Worm (Caenorhabditis elegans): ENCODE data around the gene srv-1.

- TF ChIP-seq rpc-1 (optimal IDR thresholded peaks at IDR 0.05) = no peak
- TF ChIP-seq rpc-1 (tag; optimal IDR thresholded peaks at IDR 0.05) = no peak
- TF ChIP-seq ccch-3 (GFP tag; optimal IDR thresholded peaks at IDR 0.05) = no peak
- no peak for TF ChIP-seq T26A5.8 (tag; optimal IDR thresholded peaks at IDR 0.05)
- no peak for TF ChIP-seq lin-35 (GFP tag; optimal IDR thresholded peaks at IDR 0.05)
- no peak for TF ChIP-seq ztf-26 (tag; optimal IDR thresholded peaks at IDR 0.05)
- TF ChIP-seq unc-62 (GFP tag; optimal IDR thresholded peaks at IDR 0.05) = no peak
- no peak for TF ChIP-seq ama-1 (optimal IDR thresholded peaks at IDR 0.05)
- no peak for TF ChIP-seq ama-1 (GFP tag; optimal IDR thresholded peaks at IDR 0.05)
- TF ChIP-seq rcor-1 (GFP tag; IDR thresholded peaks at IDR 0.05) = no peak
- TF ChIP-seq F49E8.2 (tag; optimal IDR thresholded peaks at IDR 0.05; ENCODE audit: insufficient read depth) = no peak
- no peak for TF ChIP-seq zfh-2 (GFP tag; conservative IDR thresholded peaks at IDR 0.05)
- TF ChIP-seq madf-3 (GFP tag; IDR thresholded peaks at IDR 0.05) = no peak
These were observed 9.3 kb downstream of the srv-1 start, which contains the start of gene clec-158 for ce11 chrIII:6859482-6859881.

Data from whole organism, young adult.